Worm (Caenorhabditis elegans) whole organism, L4 larva: ENCODE measurements around the gene hlh-6.

Source experiments
- F10B5.3 ChIP-seq: sonication (generic microtip); optimal IDR thresholded peaks from 2 replicates; lab custom pipeline; 2016; ENCODE audit warnings: mild to moderate bottlenecking, missing genetic modification characterization, missing compliant biosample characterization
- F49E8.2 ChIP-seq: sonication (generic microtip); optimal IDR thresholded peaks from 2 replicates; lab custom pipeline; 2016; ENCODE audit warnings: missing compliant biosample characterization, mild to moderate bottlenecking, missing genetic modification characterization, borderline replicate concordance
- R02D3.7 ChIP-seq: fragments of 150-350 bp; sonication (generic microtip); optimal IDR thresholded peaks from 3 replicates; lab custom pipeline; 2014; ENCODE audit warnings: missing biosample characterization, missing genetic modification characterization
- Y48G9A.11 ChIP-seq: fragments of 200-800 bp; sonication (Bioruptor generic); IDR thresholded peaks from 2 replicates; pipeline ENCODE4 v1.3.6; 2022; ENCODE audit warnings: missing genetic modification reagents, missing genetic modification characterization, missing compliant biosample characterization
- aha-1 ChIP-seq: fragments of 150-350 bp; peaks from one replicate; lab custom pipeline; 2014; ENCODE audit warnings: missing biosample characterization, missing genetic modification characterization
- ceh-20 ChIP-seq: fragments of 200-800 bp; sonication (Bioruptor generic); IDR thresholded peaks from 2 replicates; pipeline ENCODE4 v1.3.6; 2022; ENCODE audit warnings: missing genetic modification reagents, missing genetic modification characterization, missing compliant biosample characterization
- ceh-44 ChIP-seq: fragments of 200-800 bp; sonication (Bioruptor generic); IDR thresholded peaks from 2 replicates; pipeline ENCODE4 v1.3.6; 2022; ENCODE audit warnings: missing genetic modification reagents, missing genetic modification characterization, missing compliant biosample characterization
- ces-1 ChIP-seq: fragments of 150-350 bp; sonication (generic microtip); optimal IDR thresholded peaks from 4 replicates; lab custom pipeline; 2014; ENCODE audit warnings: missing biosample characterization, missing genetic modification reagents, missing genetic modification characterization
- daf-16 ChIP-seq, 3 experiments: sonication (generic microtip); optimal IDR thresholded peaks; 2 replicates each; lab custom pipeline; 2016 to 2017; ENCODE audit warnings: missing genetic modification characterization in 3 of 3, missing genetic modification reagents in 3 of 3, mild to moderate bottlenecking in 2 of 3, missing compliant biosample characterization in 2 of 3, missing biosample characterization in 1 of 3, moderate library complexity in 1 of 3
- daf-8 ChIP-seq: fragments of 200-800 bp; sonication (Bioruptor generic); IDR thresholded peaks from 2 replicates; pipeline ENCODE4 v1.3.6; 2022; ENCODE audit warnings: missing genetic modification characterization, missing compliant biosample characterization
- dmd-6 ChIP-seq: fragments of 200-800 bp; sonication (Bioruptor generic); IDR thresholded peaks from 2 replicates; pipeline ENCODE4 v1.3.6; 2022; ENCODE audit warnings: missing genetic modification reagents, missing genetic modification characterization, missing compliant biosample characterization
- dmd-9 ChIP-seq: fragments of 200-800 bp; sonication (Bioruptor generic); IDR thresholded peaks from 2 replicates; pipeline ENCODE4 v1.3.6; 2022; ENCODE audit warnings: missing genetic modification reagents, missing genetic modification characterization, missing compliant biosample characterization
- dve-1 ChIP-seq: sonication (generic microtip); optimal IDR thresholded peaks from 2 replicates; lab custom pipeline; 2017; ENCODE audit warnings: antibody characterized with exemption, mild to moderate bottlenecking, missing genetic modification characterization, missing compliant biosample characterization; ENCODE audit not compliant: insufficient read depth
- fkh-10 ChIP-seq: fragments of 150-350 bp; optimal IDR thresholded peaks from 2 replicates; lab custom pipeline; 2014; ENCODE audit warnings: missing biosample characterization, missing genetic modification reagents, missing genetic modification characterization
- gei-8 ChIP-seq: fragments of 200-800 bp; sonication (Bioruptor generic); optimal IDR thresholded peaks from 2 replicates; lab custom pipeline; 2018; ENCODE audit warnings: mild to moderate bottlenecking, missing genetic modification characterization, missing compliant biosample characterization
- hif-1 ChIP-seq, 2 experiments: sonication (generic microtip); optimal IDR thresholded peaks; 2 replicates each; lab custom pipeline; 2016 to 2017; ENCODE audit warnings: missing compliant biosample characterization in 2 of 2, missing genetic modification characterization in 2 of 2, missing genetic modification reagents in 2 of 2, missing genotype in 2 of 2, mild to moderate bottlenecking in 1 of 2
- hlh-11 ChIP-seq: fragments of 200-800 bp; sonication (Bioruptor generic); optimal IDR thresholded peaks from 2 replicates; lab custom pipeline; 2018; ENCODE audit warnings: mild to moderate bottlenecking, missing genetic modification characterization, missing compliant biosample characterization
- hlh-30 ChIP-seq: sonication (generic microtip); optimal IDR thresholded peaks from 2 replicates; lab custom pipeline; 2017; ENCODE audit warnings: antibody characterized with exemption, mild to moderate bottlenecking, missing genetic modification characterization, missing compliant biosample characterization; ENCODE audit not compliant: insufficient read depth
- lin-15B ChIP-seq: fragments of 150-350 bp; sonication (generic microtip); optimal IDR thresholded peaks from 3 replicates; lab custom pipeline; 2014; ENCODE audit warnings: missing biosample characterization, missing genetic modification characterization
- lin-38 ChIP-seq: fragments of 200-800 bp; sonication (Bioruptor generic); IDR thresholded peaks from 2 replicates; pipeline ENCODE4 v1.3.6; 2022; ENCODE audit warnings: missing genetic modification reagents, missing genetic modification characterization, missing compliant biosample characterization
- lsy-2 ChIP-seq, 2 experiments: fragments of 150-350 bp in 1 of 2; sonication (generic microtip) in 1 of 2; optimal IDR thresholded peaks; 2 replicates each; lab custom pipeline; 2014 to 2017; ENCODE audit warnings: missing biosample characterization in 2 of 2, missing genetic modification characterization in 2 of 2
- nhr-10 ChIP-seq: fragments of 150-350 bp; optimal IDR thresholded peaks from 2 replicates; lab custom pipeline; 2014; ENCODE audit warnings: missing biosample characterization, missing genetic modification characterization
- nhr-237 ChIP-seq: sonication (generic microtip); optimal IDR thresholded peaks from 2 replicates; lab custom pipeline; 2017; ENCODE audit warnings: missing biosample characterization, missing genetic modification characterization
- nhr-28 ChIP-seq: fragments of 150-350 bp; optimal IDR thresholded peaks from 2 replicates; lab custom pipeline; 2014; ENCODE audit warnings: missing biosample characterization, missing genetic modification characterization
- nhr-48 ChIP-seq: sonication (generic microtip); optimal IDR thresholded peaks from 2 replicates; lab custom pipeline; 2016; ENCODE audit warnings: mild to moderate bottlenecking, missing genetic modification characterization, missing compliant biosample characterization
- nhr-76 ChIP-seq: fragments of 150-350 bp; optimal IDR thresholded peaks from 2 replicates; lab custom pipeline; 2014; ENCODE audit warnings: missing biosample characterization, missing genetic modification characterization
- nhr-77 ChIP-seq: fragments of 150-350 bp; optimal IDR thresholded peaks from 2 replicates; lab custom pipeline; 2014; ENCODE audit warnings: missing biosample characterization, missing genetic modification characterization
- php-3 ChIP-seq: fragments of 200-800 bp; sonication (Bioruptor generic); IDR thresholded peaks from 2 replicates; pipeline ENCODE4 v1.3.6; 2022; ENCODE audit warnings: missing genetic modification reagents, missing genetic modification characterization, missing compliant biosample characterization
- rbr-2 ChIP-seq: sonication (generic microtip); optimal IDR thresholded peaks from 2 replicates; lab custom pipeline; 2016; ENCODE audit warnings: missing genotype, missing genetic modification characterization, missing compliant biosample characterization
- snpc-4 ChIP-seq: fragments of 150-350 bp; optimal IDR thresholded peaks from 2 replicates; lab custom pipeline; 2014; ENCODE audit warnings: missing biosample characterization, missing genetic modification characterization
- zip-2 ChIP-seq: fragments of 150-350 bp; optimal IDR thresholded peaks from 2 replicates; lab custom pipeline; 2014; ENCODE audit warnings: missing biosample characterization, missing genetic modification characterization

Gene hlh-6

DNA sequence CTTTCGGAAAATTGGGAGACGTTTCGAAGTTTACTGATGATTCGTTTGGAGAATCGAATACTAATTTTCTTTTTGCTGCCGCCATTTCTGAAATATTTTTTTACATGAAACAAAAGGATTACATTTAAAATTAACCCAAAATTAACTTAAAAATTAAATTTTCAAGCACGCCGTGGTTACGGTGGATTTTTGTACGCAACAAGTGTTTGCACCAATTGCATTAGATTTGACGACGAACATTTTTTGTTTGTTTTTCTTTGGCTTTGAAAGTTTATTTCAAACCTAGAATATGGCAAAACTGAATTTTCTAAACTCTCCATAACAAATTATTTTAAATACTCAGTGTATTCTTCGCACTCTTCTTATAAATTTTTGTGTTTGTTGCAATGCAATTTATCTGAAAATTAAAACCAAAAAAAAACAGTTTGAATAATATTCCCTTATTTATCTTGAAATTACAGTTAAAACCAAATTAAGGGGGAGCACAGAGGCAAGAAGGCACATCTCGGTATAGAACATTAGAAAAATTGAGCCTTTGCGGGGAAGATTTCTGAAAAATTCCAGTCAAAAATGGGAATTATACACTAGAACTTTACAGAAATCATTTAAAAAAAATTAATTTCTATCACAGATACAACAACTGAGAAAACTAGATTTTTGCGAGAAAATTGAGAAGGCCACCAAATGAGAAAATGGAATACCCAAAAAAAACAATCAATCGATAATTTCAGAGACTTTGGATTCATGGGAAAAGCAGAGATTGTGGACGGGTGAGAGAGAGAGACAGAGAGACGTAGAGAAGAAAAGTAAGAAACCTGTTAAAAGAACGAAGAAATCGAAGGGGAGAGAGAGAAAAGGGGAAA lies 2.6 kb upstream of the hlh-6 start, which contains the start of gene hal-3 (continued):
- TF ChIP-seq dmd-6 (GFP tag; lab: Robert Waterston, UW) (no peak; the same call in 1 of the 2 replicates), dve-1 (tag; lab: Kevin White, UChicago) (no peak), F10B5.3 (tag; lab: Kevin White, UChicago) (peak; percentile 25), aha-1 (tag; lab: Kevin White, UChicago) (peak; percentile 75)

DNA sequence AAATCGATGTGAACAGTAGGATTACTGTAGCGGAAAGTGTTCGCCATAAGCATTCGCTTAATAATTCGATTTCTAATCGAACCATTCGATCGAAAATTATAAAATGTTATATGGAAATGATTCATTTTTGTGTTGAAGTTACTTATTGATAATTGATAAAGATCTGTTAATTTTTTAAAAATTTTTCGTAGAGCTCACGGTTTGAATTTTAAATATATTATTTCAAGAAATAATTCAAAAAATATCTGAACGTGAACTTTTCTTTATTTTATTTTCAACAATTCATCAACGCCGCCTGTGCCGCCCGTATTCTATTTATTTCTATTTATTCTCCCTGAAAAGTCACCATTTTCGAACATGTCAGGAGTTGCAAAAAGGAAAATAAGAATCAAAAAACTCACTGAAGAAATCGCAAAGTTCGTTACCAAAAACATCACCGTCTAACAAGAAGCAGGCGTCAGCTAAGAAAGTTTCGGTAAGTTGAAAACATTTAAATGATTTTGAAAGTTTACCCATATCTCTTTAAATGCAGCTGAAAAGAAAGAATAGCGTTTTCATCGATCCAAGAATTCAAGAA lies 3.2 kb downstream of the hlh-6 start, which contains the start of the genes T15H9.5 and T15H9.4:
TSS of gene T15H9.5 (minus strand) at position 101 of the 577 bp plus-strand sequence.
TSS of gene T15H9.4 (plus strand) at position 527 of the 577 bp plus-strand sequence.
- no peak for TF ChIP-seq daf-8 (GFP tag; lab: Robert Waterston, UW)
- no peak for TF ChIP-seq hlh-11 (tag; lab: Kevin White, UChicago)
- TF ChIP-seq rbr-2 (tag; lab: Kevin White, UChicago) = no peak
- TF ChIP-seq snpc-4 (tag; lab: Kevin White, UChicago) = no peak
- TF ChIP-seq zip-2 = no peak
- TF ChIP-seq ceh-44 (GFP tag; lab: Robert Waterston, UW) = no peak
- TF ChIP-seq Y48G9A.11 (GFP tag; lab: Robert Waterston, UW) = no peak
- no peak for TF ChIP-seq hlh-30
- TF ChIP-seq ces-1 = no peak
- no peak for TF ChIP-seq dmd-9 (GFP tag; lab: Robert Waterston, UW)
- TF ChIP-seq ceh-20 (GFP tag; lab: Robert Waterston, UW) = no peak
- no peak for TF ChIP-seq fkh-10
- no peak for TF ChIP-seq aha-1 (tag; lab: Kevin White, UChicago)
- no peak for TF ChIP-seq nhr-48
- no peak for TF ChIP-seq nhr-76 (tag; lab: Kevin White, UChicago)
- no peak for TF ChIP-seq nhr-237 (tag; lab: Kevin White, UChicago)
- TF ChIP-seq php-3 (GFP tag; lab: Robert Waterston, UW) = no peak

ce11 chrII:9609296-9609695 lies 5.3 kb downstream of the hlh-6 start, which contains the start of gene pap-2:
pap-2 (minus strand) TSS chrII:9609396.
- TF ChIP-seq hlh-11 (tag; lab: Kevin White, UChicago) = no peak
- TF ChIP-seq nhr-77 (tag; lab: Kevin White, UChicago) = no peak
- no peak for TF ChIP-seq daf-8 (GFP tag; lab: Robert Waterston, UW)
- no peak for TF ChIP-seq nhr-10
- TF ChIP-seq hif-1 (tag; optimal IDR thresholded peaks at IDR 0.05; lab: Kevin White, UChicago) = no peak
- no peak for TF ChIP-seq zip-2
- TF ChIP-seq, all 104 proteins: peak for 0

DNA sequence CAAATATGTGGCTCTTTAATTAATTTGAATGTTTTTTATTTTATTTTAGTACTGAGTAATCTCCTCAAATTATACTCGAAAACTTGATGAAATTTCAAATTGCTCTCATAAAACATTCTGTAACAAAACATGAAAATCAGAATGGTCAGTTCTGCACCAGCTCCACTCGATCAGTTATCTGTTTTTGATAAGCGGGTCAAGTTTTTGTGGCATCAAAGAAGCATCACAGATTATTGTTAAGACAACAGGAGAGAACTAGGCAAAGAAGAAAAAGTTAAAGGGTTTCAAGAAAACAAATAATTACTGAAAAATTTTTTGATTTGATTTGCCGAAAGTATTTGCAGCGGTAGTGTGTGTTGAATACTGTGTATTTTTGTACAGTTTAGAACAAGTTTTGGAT lies 7.5 kb downstream of the hlh-6 start:
- TF ChIP-seq dmd-6 (GFP tag; lab: Robert Waterston, UW) (peak; percentile 15; the same call in 1 of the 2 replicates), lin-38 (GFP tag; lab: Robert Waterston, UW) (no peak), R02D3.7 (no peak), lsy-2 (tag; optimal IDR thresholded peaks at IDR 0.05; lab: Kevin White, UChicago) (no peak), daf-16 (GFP tag; optimal IDR thresholded peaks at IDR 0.05; lab: Kevin White, UChicago) (no peak), daf-16 (tag; optimal IDR thresholded peaks at IDR 0.05; lab: Kevin White, UChicago) (peak; percentile 70), dve-1 (tag; lab: Kevin White, UChicago) (peak; percentile 69), F49E8.2 (tag; lab: Kevin White, UChicago) (no peak), nhr-28 (peak; percentile 42), lin-15B (no peak), gei-8 (no peak)
